Worm (Caenorhabditis elegans): ENCODE results near the gene Y6E2A.5.

Y6E2A.5 gene

DNA sequence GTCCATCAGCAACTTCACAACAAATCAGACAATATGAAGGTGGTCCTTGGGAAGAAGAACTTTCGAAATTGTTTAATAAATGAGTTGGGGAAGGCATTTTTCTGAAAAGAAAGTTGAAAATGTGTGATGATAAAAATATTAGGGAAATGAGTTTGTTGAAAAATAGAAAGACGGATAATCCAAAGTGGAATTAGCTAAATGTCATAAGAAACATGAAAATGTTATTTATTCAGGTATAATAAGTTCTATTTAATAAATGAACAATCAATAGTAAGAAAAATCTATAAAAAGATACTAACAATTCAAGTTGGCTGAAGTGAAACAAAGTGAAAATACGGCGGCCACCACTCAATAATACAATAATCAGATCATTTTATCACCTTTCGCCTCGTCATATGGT, 16.2 kb downstream of the Y6E2A.5 start, which contains the start of gene nhr-53:
Gene nhr-53 (minus strand): TSS at position 101 of the 400 bp plus-strand sequence.
- TF ChIP-seq npax-4 (tag; optimal IDR thresholded peaks at IDR 0.05) (no peak), C38D4.7 (GFP tag; optimal IDR thresholded peaks at IDR 0.05) (no peak), dmd-4 (tag; optimal IDR thresholded peaks at IDR 0.05; ENCODE audit: borderline replicate concordance) (no peak), che-1 (tag; optimal IDR thresholded peaks at IDR 0.05) (no peak), lim-6 (tag; optimal IDR thresholded peaks at IDR 0.05) (no peak), pag-3 (tag; optimal IDR thresholded peaks at IDR 0.05; ENCODE audit: borderline replicate concordance) (no peak), tbx-7 (tag; optimal IDR thresholded peaks at IDR 0.05) (no peak), ceh-24 (tag; optimal IDR thresholded peaks at IDR 0.05) (no peak), K02D7.2 (tag; optimal IDR thresholded peaks at IDR 0.05) (no peak), nhr-11 (tag; optimal IDR thresholded peaks at IDR 0.05) (no peak), odd-2 (tag; optimal IDR thresholded peaks at IDR 0.05) (no peak), pha-2 (tag; optimal IDR thresholded peaks at IDR 0.05) (no peak), ceh-18 (tag; optimal IDR thresholded peaks at IDR 0.05) (no peak), unc-3 (GFP tag; conservative IDR thresholded peaks at IDR 0.05) (no peak), unc-3 (tag; optimal IDR thresholded peaks at IDR 0.05) (no peak), pros-1 (tag; optimal IDR thresholded peaks at IDR 0.05) (no peak)

DNA sequence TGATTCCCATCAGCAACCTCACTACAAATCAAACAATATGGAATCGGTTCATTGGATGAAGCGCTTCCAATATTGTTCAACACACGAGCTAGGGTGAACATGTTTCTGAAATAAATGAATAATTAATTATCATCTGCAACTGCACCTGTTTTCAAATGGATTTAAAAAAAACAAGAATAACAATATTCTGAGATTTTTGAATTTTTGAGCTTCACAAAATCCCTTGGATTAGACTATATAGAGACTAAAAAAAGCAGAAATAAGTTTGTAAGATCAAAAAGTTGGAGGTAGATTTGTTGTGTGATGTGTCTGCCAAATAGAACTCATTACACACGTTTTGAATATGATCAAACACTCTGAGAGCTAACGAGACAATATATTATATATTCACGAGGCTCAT, 18.7 kb downstream of the Y6E2A.5 start, which contains the start of gene nhr-199:
Gene nhr-199 (minus strand): TSS at position 101 of the 400 bp plus-strand sequence.
- TF ChIP-seq ceh-9 (tag; optimal IDR thresholded peaks at IDR 0.05) (no peak), lim-6 (tag; optimal IDR thresholded peaks at IDR 0.05) (no peak), hlh-15 (tag; optimal IDR thresholded peaks at IDR 0.05) (no peak), pha-4 (tag; optimal IDR thresholded peaks at IDR 0.05) (no peak), tbx-2 (tag; optimal IDR thresholded peaks at IDR 0.05) (no peak), sdc-2 (tag; optimal IDR thresholded peaks at IDR 0.05) (no peak)

DNA sequence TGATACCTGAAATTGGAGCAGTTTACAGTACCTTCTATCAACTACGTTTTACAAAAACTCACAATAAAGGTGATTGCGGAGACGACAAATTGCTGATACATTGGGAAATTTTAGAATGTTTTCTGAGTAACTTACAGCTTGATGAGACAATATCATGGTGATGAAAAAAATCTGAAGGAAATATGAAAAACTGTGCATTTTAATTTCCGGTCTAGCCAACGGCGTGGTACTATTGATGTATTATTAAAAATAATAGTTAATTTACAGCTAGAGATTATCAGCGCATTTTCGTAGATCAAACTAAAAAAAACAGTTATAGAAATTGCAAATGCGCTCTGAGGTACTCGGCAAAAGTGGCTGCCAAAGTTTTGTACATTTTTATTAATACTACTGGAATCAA, 20.4 kb downstream of the Y6E2A.5 start, which contains the start of gene srx-29:
Gene srx-29 (minus strand): TSS at position 101 of the 400 bp plus-strand sequence.
- TF ChIP-seq unc-86 (tag; optimal IDR thresholded peaks at IDR 0.05) (no peak), gmeb-2 (tag; optimal IDR thresholded peaks at IDR 0.05) (no peak), mec-3 (tag; optimal IDR thresholded peaks at IDR 0.05; ENCODE audit: borderline replicate concordance) (no peak), hlh-15 (tag; optimal IDR thresholded peaks at IDR 0.05) (no peak), Y22D7AL.16 (tag; optimal IDR thresholded peaks at IDR 0.05) (no peak)

- TF ChIP-seq hlh-8 (tag; optimal IDR thresholded peaks at IDR 0.05) (no peak), C38D4.7 (GFP tag; optimal IDR thresholded peaks at IDR 0.05) (no peak), pax-1 (tag; optimal IDR thresholded peaks at IDR 0.05) (no peak), ceh-18 (tag; optimal IDR thresholded peaks at IDR 0.05) (no peak), fax-1 (tag; optimal IDR thresholded peaks at IDR 0.05) (no peak), unc-86 (tag; optimal IDR thresholded peaks at IDR 0.05) (no peak), che-1 (tag; optimal IDR thresholded peaks at IDR 0.05) (no peak)
These were observed 24.8 kb downstream of the Y6E2A.5 start, which contains the start of gene nhr-198 for ce11 chrV:15693682-15694081. TSS of gene nhr-198 (plus strand) at chrV:15693994.

DNA sequence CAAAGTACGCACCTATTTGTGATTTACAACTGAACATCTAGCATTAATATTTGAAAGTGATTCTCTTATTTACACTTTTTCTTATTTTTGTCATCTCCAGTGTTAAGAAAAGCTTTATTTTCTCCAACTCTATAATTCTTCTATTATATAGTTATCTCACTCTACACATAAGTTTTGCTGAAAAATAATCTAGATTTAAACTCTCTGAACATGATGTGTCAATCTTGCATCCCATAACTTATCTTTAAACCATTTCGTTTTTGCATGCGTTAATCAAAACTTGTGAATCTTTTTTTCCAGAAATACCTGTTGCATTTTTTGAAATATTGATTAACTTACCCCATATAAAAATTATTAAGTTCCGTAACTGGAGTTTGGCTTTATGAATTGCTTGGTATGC, 28.5 kb downstream of the Y6E2A.5 start, which contains the start of gene nhr-268:
Gene nhr-268 (plus strand): TSS at position 301 of the 400 bp plus-strand sequence.
- TF ChIP-seq nhr-232 (tag; optimal IDR thresholded peaks at IDR 0.05): no peak
- no peak for TF ChIP-seq sox-4 (tag; optimal IDR thresholded peaks at IDR 0.05)
- no peak for TF ChIP-seq pax-1 (tag; optimal IDR thresholded peaks at IDR 0.05)
- no peak for TF ChIP-seq F13H6.1 (tag; optimal IDR thresholded peaks at IDR 0.05)
- no peak for TF ChIP-seq syd-9 (tag; optimal IDR thresholded peaks at IDR 0.05)
- no peak for TF ChIP-seq hlh-15 (tag; optimal IDR thresholded peaks at IDR 0.05)
- no peak for TF ChIP-seq rnt-1 (tag; optimal IDR thresholded peaks at IDR 0.05)
- TF ChIP-seq pat-9 (tag; optimal IDR thresholded peaks at IDR 0.05): no peak
